Worm (Caenorhabditis elegans) whole organism, late embryonic: Measurements from ENCODE around the gene irld-4.

ENCODE experiments used
- ceh-19 ChIP-seq: fragments of 200-800 bp; sonication (Bioruptor generic); optimal IDR thresholded peaks from 2 replicates; lab custom pipeline; 2018; ENCODE audit warnings: mild to moderate bottlenecking, missing genetic modification characterization, missing compliant biosample characterization
- ceh-22 ChIP-seq: sonication (generic microtip); optimal IDR thresholded peaks from 2 replicates; lab custom pipeline; 2017; ENCODE audit warnings: missing biosample characterization, missing genetic modification characterization
- ceh-30 ChIP-seq: fragments of 150-350 bp; optimal IDR thresholded peaks from 2 replicates; lab custom pipeline; 2014; ENCODE audit warnings: missing biosample characterization, missing genetic modification characterization
- hlh-30 ChIP-seq: sonication (generic microtip); optimal IDR thresholded peaks from 2 replicates; lab custom pipeline; 2017; ENCODE audit warnings: antibody characterized with exemption, missing genetic modification characterization, missing compliant biosample characterization; ENCODE audit not compliant: insufficient read depth
- nhr-11 ChIP-seq: fragments of 150-350 bp; optimal IDR thresholded peaks from 2 replicates; lab custom pipeline; 2014; ENCODE audit warnings: missing biosample characterization, missing genetic modification characterization
- pat-9 ChIP-seq: fragments of 200-800 bp; sonication (Bioruptor generic); optimal IDR thresholded peaks from 2 replicates; lab custom pipeline; 2018; ENCODE audit warnings: mild to moderate bottlenecking, missing genetic modification characterization, moderate library complexity, missing compliant biosample characterization
- ref-2 ChIP-seq: sonication (generic microtip); optimal IDR thresholded peaks from 2 replicates; lab custom pipeline; 2016; ENCODE audit warnings: missing genetic modification characterization, missing compliant biosample characterization
- rnt-1 ChIP-seq: sonication (generic microtip); optimal IDR thresholded peaks from 2 replicates; lab custom pipeline; 2016; ENCODE audit warnings: missing genetic modification characterization, missing compliant biosample characterization
- sox-4 ChIP-seq: sonication (generic microtip); optimal IDR thresholded peaks from 2 replicates; lab custom pipeline; 2017; ENCODE audit warnings: mild to moderate bottlenecking, missing genetic modification characterization, inconsistent platforms, missing compliant biosample characterization
- syd-9 ChIP-seq: sonication (generic microtip); optimal IDR thresholded peaks from 2 replicates; lab custom pipeline; 2016; ENCODE audit warnings: mild to moderate bottlenecking, missing genetic modification characterization, moderate library complexity, missing compliant biosample characterization
- unc-86 ChIP-seq: sonication (generic microtip); optimal IDR thresholded peaks from 2 replicates; lab custom pipeline; 2016; ENCODE audit warnings: missing genetic modification characterization, missing compliant biosample characterization

DNA sequence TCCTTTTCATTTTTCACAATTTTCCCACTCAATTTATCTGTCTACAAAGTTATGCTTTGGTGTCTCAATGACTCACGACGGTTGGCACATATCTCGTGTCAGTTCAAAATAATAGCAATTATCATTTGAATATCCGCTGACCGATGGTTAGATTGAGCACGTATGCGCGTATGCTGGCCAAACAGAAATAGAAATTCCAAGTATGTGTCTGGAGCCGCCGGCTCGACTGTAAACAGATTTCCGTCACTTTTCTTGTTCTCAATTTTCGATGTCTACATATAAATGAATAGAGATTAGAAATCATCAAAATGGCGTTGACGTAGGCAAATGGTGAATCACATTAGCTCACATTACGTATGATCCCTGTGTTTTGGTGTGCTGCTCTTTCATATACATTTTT is 11.8 kb upstream of the irld-4 start:
- TF ChIP-seq nhr-11 (tag; lab: Kevin White, UChicago) (no peak), ceh-19 (GFP tag; lab: Kevin White, UChicago) (no peak), ceh-22 (tag; lab: Kevin White, UChicago) (no peak), unc-86 (tag; lab: Kevin White, UChicago) (no peak), sox-4 (no peak), pat-9 (tag; lab: Kevin White, UChicago) (no peak), syd-9 (tag; lab: Kevin White, UChicago) (no peak), ref-2 (tag; lab: Kevin White, UChicago) (no peak), ceh-30 (no peak), hlh-30 (tag; lab: Kevin White, UChicago) (no peak), rnt-1 (tag; lab: Kevin White, UChicago) (no peak)
